Worm (Caenorhabditis elegans) whole organism, late embryonic: Measurements from ENCODE around the gene F21A3.11.

ENCODE experiments used
- C08G9.2 ChIP-seq: sonication (generic microtip); optimal IDR thresholded peaks from 2 replicates; lab custom pipeline; 2016; ENCODE audit warnings: mild to moderate bottlenecking, missing genetic modification characterization, moderate library complexity, missing compliant biosample characterization
- C38D4.7 ChIP-seq: fragments of 200-800 bp; sonication (Bioruptor generic); optimal IDR thresholded peaks from 2 replicates; lab custom pipeline; 2018; ENCODE audit warnings: mild to moderate bottlenecking, missing genetic modification characterization, moderate library complexity, missing compliant biosample characterization
- F13H6.1 ChIP-seq: sonication (generic microtip); optimal IDR thresholded peaks from 2 replicates; lab custom pipeline; 2016; ENCODE audit warnings: missing genetic modification characterization, missing compliant biosample characterization
- K02D7.2 ChIP-seq: sonication (generic microtip); optimal IDR thresholded peaks from 2 replicates; lab custom pipeline; 2017; ENCODE audit warnings: mild to moderate bottlenecking, missing genetic modification characterization, missing compliant biosample characterization
- T23F11.4 ChIP-seq: fragments of 200-800 bp; sonication (Bioruptor generic); optimal IDR thresholded peaks from 2 replicates; lab custom pipeline; 2018; ENCODE audit warnings: mild to moderate bottlenecking, missing genetic modification characterization, missing compliant biosample characterization
- Y22D7AL.16 ChIP-seq: sonication (generic microtip); optimal IDR thresholded peaks from 2 replicates; lab custom pipeline; 2016; ENCODE audit warnings: missing genetic modification characterization, missing compliant biosample characterization
- ceh-14 ChIP-seq: sonication (generic microtip); optimal IDR thresholded peaks from 2 replicates; lab custom pipeline; 2016; ENCODE audit warnings: missing genotype, missing genetic modification characterization, missing compliant biosample characterization
- ceh-18 ChIP-seq: sonication (generic microtip); optimal IDR thresholded peaks from 2 replicates; lab custom pipeline; 2016; ENCODE audit warnings: missing genetic modification characterization, missing compliant biosample characterization
- ceh-19 ChIP-seq: fragments of 200-800 bp; sonication (Bioruptor generic); optimal IDR thresholded peaks from 2 replicates; lab custom pipeline; 2018; ENCODE audit warnings: mild to moderate bottlenecking, missing genetic modification characterization, missing compliant biosample characterization
- ceh-2 ChIP-seq: sonication (generic microtip); optimal IDR thresholded peaks from 2 replicates; lab custom pipeline; 2016; ENCODE audit warnings: missing genotype, missing genetic modification characterization, missing compliant biosample characterization
- ceh-22 ChIP-seq: sonication (generic microtip); optimal IDR thresholded peaks from 2 replicates; lab custom pipeline; 2017; ENCODE audit warnings: missing biosample characterization, missing genetic modification characterization
- ceh-45 ChIP-seq: fragments of 200-800 bp; sonication (Bioruptor generic); IDR thresholded peaks from 2 replicates; pipeline ENCODE4 v1.3.6; 2022; ENCODE audit warnings: missing genetic modification reagents, missing genetic modification characterization, missing compliant biosample characterization
- ceh-48 ChIP-seq: sonication (generic microtip); optimal IDR thresholded peaks from 2 replicates; lab custom pipeline; 2016; ENCODE audit warnings: missing genetic modification characterization, inconsistent platforms, missing compliant biosample characterization
- ceh-6 ChIP-seq: fragments of 200-800 bp; sonication (Bioruptor generic); optimal IDR thresholded peaks from 2 replicates; lab custom pipeline; 2018; ENCODE audit warnings: mild to moderate bottlenecking, missing genetic modification characterization, missing compliant biosample characterization
- ceh-9 ChIP-seq: sonication (generic microtip); optimal IDR thresholded peaks from 2 replicates; lab custom pipeline; 2016; ENCODE audit warnings: mild to moderate bottlenecking, missing genetic modification characterization, inconsistent platforms, missing compliant biosample characterization
- che-1 ChIP-seq: sonication (generic microtip); optimal IDR thresholded peaks from 2 replicates; lab custom pipeline; 2016; ENCODE audit warnings: mild to moderate bottlenecking, missing genetic modification characterization, missing compliant biosample characterization
- dmd-4 ChIP-seq: sonication (generic microtip); optimal IDR thresholded peaks from 2 replicates; lab custom pipeline; 2016; ENCODE audit warnings: borderline replicate concordance, missing genetic modification characterization, missing compliant biosample characterization
- dve-1 ChIP-seq: sonication (generic microtip); optimal IDR thresholded peaks from 2 replicates; lab custom pipeline; 2017; ENCODE audit warnings: antibody characterized with exemption, mild to moderate bottlenecking, missing genetic modification characterization, missing compliant biosample characterization
- elt-2 ChIP-seq: sonication (generic microtip); optimal IDR thresholded peaks from 2 replicates; lab custom pipeline; 2016; ENCODE audit warnings: missing genetic modification reagents, missing genetic modification characterization, missing compliant biosample characterization
- elt-4 ChIP-seq: sonication (generic microtip); optimal IDR thresholded peaks from 2 replicates; lab custom pipeline; 2016; ENCODE audit warnings: missing genetic modification characterization, missing compliant biosample characterization
- ets-4 ChIP-seq: sonication (generic microtip); optimal IDR thresholded peaks from 2 replicates; lab custom pipeline; 2016; ENCODE audit warnings: missing genetic modification characterization, missing compliant biosample characterization
- eyg-1 ChIP-seq: sonication (generic microtip); optimal IDR thresholded peaks from 2 replicates; lab custom pipeline; 2016; ENCODE audit warnings: missing genotype, missing genetic modification characterization, missing compliant biosample characterization
- fax-1 ChIP-seq: sonication (generic microtip); optimal IDR thresholded peaks from 2 replicates; lab custom pipeline; 2016; ENCODE audit warnings: missing genotype, missing genetic modification characterization, missing compliant biosample characterization
- fkh-10 ChIP-seq: fragments of 150-350 bp; optimal IDR thresholded peaks from 2 replicates; lab custom pipeline; 2014; ENCODE audit warnings: missing biosample characterization, missing genetic modification reagents, missing genetic modification characterization
- fkh-6 ChIP-seq: sonication (generic microtip); optimal IDR thresholded peaks from 2 replicates; lab custom pipeline; 2016; ENCODE audit warnings: missing genetic modification characterization, missing compliant biosample characterization
- hlh-13 ChIP-seq: fragments of 200-800 bp; sonication (Bioruptor generic); optimal IDR thresholded peaks from 2 replicates; lab custom pipeline; 2018; ENCODE audit warnings: mild to moderate bottlenecking, missing genetic modification characterization, missing compliant biosample characterization
- hlh-15 ChIP-seq: sonication (generic microtip); optimal IDR thresholded peaks from 2 replicates; lab custom pipeline; 2016; ENCODE audit warnings: missing genetic modification characterization, missing compliant biosample characterization
- hlh-6 ChIP-seq: sonication (generic microtip); optimal IDR thresholded peaks from 2 replicates; lab custom pipeline; 2016; ENCODE audit warnings: missing genotype, missing genetic modification characterization, missing compliant biosample characterization
- hlh-8 ChIP-seq: sonication (generic microtip); optimal IDR thresholded peaks from 2 replicates; lab custom pipeline; 2016; ENCODE audit warnings: missing genotype, missing genetic modification characterization, missing compliant biosample characterization
- lim-6 ChIP-seq: sonication (generic microtip); optimal IDR thresholded peaks from 2 replicates; lab custom pipeline; 2016; ENCODE audit warnings: missing genetic modification characterization, missing compliant biosample characterization
- lin-11 ChIP-seq: fragments of 200-800 bp; sonication (Bioruptor generic); optimal IDR thresholded peaks from 2 replicates; lab custom pipeline; 2018; ENCODE audit warnings: mild to moderate bottlenecking, missing genetic modification characterization, missing compliant biosample characterization
- madf-2 ChIP-seq: sonication (generic microtip); optimal IDR thresholded peaks from 2 replicates; lab custom pipeline; 2017; ENCODE audit warnings: missing genetic modification characterization, missing compliant biosample characterization
- mec-3 ChIP-seq: sonication (generic microtip); optimal IDR thresholded peaks from 2 replicates; lab custom pipeline; 2016; ENCODE audit warnings: borderline replicate concordance, missing genetic modification characterization, missing compliant biosample characterization
- nhr-11 ChIP-seq: fragments of 150-350 bp; optimal IDR thresholded peaks from 2 replicates; lab custom pipeline; 2014; ENCODE audit warnings: missing biosample characterization, missing genetic modification characterization
- nhr-232 ChIP-seq: sonication (generic microtip); optimal IDR thresholded peaks from 2 replicates; lab custom pipeline; 2016; ENCODE audit warnings: missing genetic modification characterization, missing compliant biosample characterization
- npax-4 ChIP-seq: sonication (generic microtip); optimal IDR thresholded peaks from 2 replicates; lab custom pipeline; 2016; ENCODE audit warnings: missing genetic modification characterization, missing compliant biosample characterization
- odd-2 ChIP-seq: sonication (generic microtip); optimal IDR thresholded peaks from 2 replicates; lab custom pipeline; 2017; ENCODE audit warnings: antibody characterized with exemption, mild to moderate bottlenecking, missing genetic modification characterization, missing compliant biosample characterization
- pat-9 ChIP-seq: fragments of 200-800 bp; sonication (Bioruptor generic); optimal IDR thresholded peaks from 2 replicates; lab custom pipeline; 2018; ENCODE audit warnings: mild to moderate bottlenecking, missing genetic modification characterization, moderate library complexity, missing compliant biosample characterization
- pax-1 ChIP-seq: fragments of 150-350 bp; optimal IDR thresholded peaks from 2 replicates; lab custom pipeline; 2014; ENCODE audit warnings: missing biosample characterization, missing genetic modification characterization
- pha-2 ChIP-seq: sonication (generic microtip); optimal IDR thresholded peaks from 2 replicates; lab custom pipeline; 2017; ENCODE audit warnings: mild to moderate bottlenecking, missing genetic modification characterization, missing compliant biosample characterization
- pqm-1 ChIP-seq: sonication (generic microtip); optimal IDR thresholded peaks from 2 replicates; lab custom pipeline; 2016; ENCODE audit warnings: missing genetic modification characterization, missing compliant biosample characterization
- pros-1 ChIP-seq: fragments of 150-350 bp; optimal IDR thresholded peaks from 2 replicates; lab custom pipeline; 2014; ENCODE audit warnings: missing biosample characterization, missing genetic modification reagents, missing genetic modification characterization
- rnt-1 ChIP-seq: sonication (generic microtip); optimal IDR thresholded peaks from 2 replicates; lab custom pipeline; 2016; ENCODE audit warnings: missing genetic modification characterization, missing compliant biosample characterization
- sdc-2 ChIP-seq: sonication (generic microtip); optimal IDR thresholded peaks from 2 replicates; lab custom pipeline; 2016; ENCODE audit warnings: missing genotype, missing genetic modification characterization, missing compliant biosample characterization
- sox-2 ChIP-seq: fragments of 200-800 bp; sonication (Bioruptor generic); IDR thresholded peaks from 2 replicates; pipeline ENCODE4 v1.3.6; 2022; ENCODE audit warnings: missing genetic modification reagents, missing genetic modification characterization, missing compliant biosample characterization
- syd-9 ChIP-seq: sonication (generic microtip); optimal IDR thresholded peaks from 2 replicates; lab custom pipeline; 2016; ENCODE audit warnings: mild to moderate bottlenecking, missing genetic modification characterization, moderate library complexity, missing compliant biosample characterization
- tbx-2 ChIP-seq: sonication (generic microtip); optimal IDR thresholded peaks from 2 replicates; lab custom pipeline; 2016; ENCODE audit warnings: missing genetic modification characterization, missing compliant biosample characterization
- ttx-3 ChIP-seq: sonication (generic microtip); optimal IDR thresholded peaks from 2 replicates; lab custom pipeline; 2016; ENCODE audit warnings: missing genetic modification reagents, missing genetic modification characterization, missing compliant biosample characterization
- unc-55 ChIP-seq: sonication (generic microtip); optimal IDR thresholded peaks from 2 replicates; lab custom pipeline; 2017; ENCODE audit warnings: missing biosample characterization, missing genetic modification reagents, missing genetic modification characterization
- unc-86 ChIP-seq: sonication (generic microtip); optimal IDR thresholded peaks from 2 replicates; lab custom pipeline; 2016; ENCODE audit warnings: missing genetic modification characterization, missing compliant biosample characterization
- ztf-16 ChIP-seq: sonication (generic microtip); optimal IDR thresholded peaks from 2 replicates; lab custom pipeline; 2017; ENCODE audit warnings: missing genetic modification characterization, missing compliant biosample characterization

F21A3.11 gene

ce11 chrV:15553869-15554268 is 20.9 kb upstream of the F21A3.11 start (continued):
- TF ChIP-seq pqm-1 (no peak), tbx-2 (no peak), syd-9 (tag; lab: Kevin White, UChicago) (peak; percentile 23), dmd-4 (tag; lab: Kevin White, UChicago) (no peak), K02D7.2 (tag; lab: Kevin White, UChicago) (peak; percentile 38), elt-2 (tag; lab: Kevin White, UChicago) (peak; percentile 48), unc-55 (GFP tag; lab: Kevin White, UChicago) (no peak), ceh-2 (tag; lab: Kevin White, UChicago) (no peak), fkh-6 (no peak), mec-3 (no peak), nhr-232 (peak; percentile 43), C08G9.2 (tag; lab: Kevin White, UChicago) (peak; percentile 25), dve-1 (tag; lab: Kevin White, UChicago) (peak; percentile 1), ceh-48 (no peak), fkh-10 (no peak), pros-1 (no peak), elt-4 (tag; lab: Kevin White, UChicago) (no peak), pax-1 (tag; lab: Kevin White, UChicago) (no peak), ceh-19 (peak; percentile 25), nhr-11 (tag; lab: Kevin White, UChicago) (no peak), che-1 (peak; percentile 71), ceh-18 (tag; lab: Kevin White, UChicago) (no peak), ttx-3 (peak; percentile 23), odd-2 (tag; lab: Kevin White, UChicago) (no peak), rnt-1 (tag; lab: Kevin White, UChicago) (peak; percentile 13), pha-2 (tag; lab: Kevin White, UChicago) (no peak), lin-11 (peak; percentile 15), T23F11.4 (GFP tag; lab: Kevin White, UChicago) (no peak), hlh-15 (peak; percentile 15), lim-6 (tag; lab: Kevin White, UChicago) (no peak)
- TF ChIP-seq, all 69 proteins: peak for 21

- TF ChIP-seq C38D4.7 (GFP tag; lab: Kevin White, UChicago) (peak; percentile 81), fkh-10 (peak; percentile 46), ceh-22 (no peak), pros-1 (no peak), elt-2 (tag; lab: Kevin White, UChicago) (peak; percentile 74), C08G9.2 (tag; lab: Kevin White, UChicago) (peak; percentile 79), sdc-2 (tag; lab: Kevin White, UChicago) (peak; percentile 79), madf-2 (peak; percentile 72), K02D7.2 (tag; lab: Kevin White, UChicago) (peak; percentile 61), pha-2 (tag; lab: Kevin White, UChicago) (peak; percentile 84), ceh-9 (tag; lab: Kevin White, UChicago) (peak; percentile 12), hlh-6 (tag; lab: Kevin White, UChicago) (peak; percentile 91), pax-1 (tag; lab: Kevin White, UChicago) (no peak), pat-9 (tag; lab: Kevin White, UChicago) (peak; percentile 75), hlh-13 (GFP tag; lab: Kevin White, UChicago) (peak; percentile 76), unc-86 (tag; lab: Kevin White, UChicago) (peak; percentile 73), hlh-8 (tag; lab: Kevin White, UChicago) (peak; percentile 55), ttx-3 (peak; percentile 70), ceh-14 (tag; lab: Kevin White, UChicago) (peak; percentile 84), F13H6.1 (tag; lab: Kevin White, UChicago) (peak; percentile 74), ets-4 (tag; lab: Kevin White, UChicago) (peak; percentile 9), elt-4 (tag; lab: Kevin White, UChicago) (no peak), npax-4 (tag; lab: Kevin White, UChicago) (peak; percentile 68), mec-3 (peak; percentile 33), ceh-45 (GFP tag; lab: Robert Waterston, UW) (peak; percentile 79; the same call in 1 of the 2 replicates), eyg-1 (tag; lab: Kevin White, UChicago) (peak; percentile 71), odd-2 (tag; lab: Kevin White, UChicago) (peak; percentile 33), fax-1 (tag; lab: Kevin White, UChicago) (peak; percentile 55), lim-6 (tag; lab: Kevin White, UChicago) (no peak), ceh-6 (GFP tag; lab: Kevin White, UChicago) (peak; percentile 78), Y22D7AL.16 (peak; percentile 81), ceh-18 (tag; lab: Kevin White, UChicago) (peak; percentile 69), sox-2 (GFP tag; lab: Robert Waterston, UW) (peak; percentile 67; the same call in 1 of the 2 replicates), ztf-16 (tag; lab: Kevin White, UChicago) (peak; percentile 79), rnt-1 (tag; lab: Kevin White, UChicago) (peak; percentile 79)
These were observed 18.6 kb upstream of the F21A3.11 start for ce11 chrV:15551642-15552041.
